Fruit fly (Drosophila melanogaster) whole organism, prepupa: ENCODE results near the gene CG6602.

Experiments
- Blimp-1 ChIP-seq: fragments of 200-800 bp; sonication (Bioruptor generic); optimal IDR thresholded peaks from 3 replicates; lab custom pipeline; 2017; ENCODE audit warnings: missing biosample characterization, missing genetic modification characterization, mild to moderate bottlenecking, moderate library complexity, missing genetic modification reagents
- CG10631 ChIP-seq: fragments of 200-800 bp; sonication (Bioruptor generic); optimal IDR thresholded peaks from 2 replicates; lab custom pipeline; 2016; ENCODE audit warnings: missing biosample characterization, missing genetic modification characterization
- CG10669 ChIP-seq: fragments of 200-800 bp; sonication (Bioruptor generic); optimal IDR thresholded peaks from 3 replicates; lab custom pipeline; 2018; ENCODE audit warnings: missing biosample characterization, mild to moderate bottlenecking, missing genetic modification characterization, moderate library complexity
- CG11294 ChIP-seq: fragments of 200-800 bp; sonication (Bioruptor generic); IDR thresholded peaks from 2 replicates; pipeline ENCODE4 v1.3.6; 2022; ENCODE audit warnings: missing biosample characterization, missing genetic modification characterization
- CG11762 ChIP-seq: fragments of 200-800 bp; sonication (Bioruptor generic); optimal IDR thresholded peaks from 3 replicates; lab custom pipeline; 2016; ENCODE audit warnings: missing biosample characterization, missing genetic modification characterization; ENCODE audit not compliant: insufficient read depth
- CG11902 ChIP-seq: fragments of 200-800 bp; sonication (Bioruptor generic); optimal IDR thresholded peaks from 3 replicates; lab custom pipeline; 2016; ENCODE audit warnings: missing biosample characterization, missing genetic modification characterization
- CG15336 ChIP-seq: fragments of 200-800 bp; sonication (Bioruptor generic); IDR thresholded peaks from 2 replicates; pipeline ENCODE4 v1.3.6; 2022; ENCODE audit warnings: missing biosample characterization, missing genetic modification characterization
- CG3032 ChIP-seq: fragments of 200-800 bp; optimal IDR thresholded peaks from 2 replicates; lab custom pipeline; 2019; ENCODE audit warnings: missing biosample characterization, mild to moderate bottlenecking, missing genetic modification characterization, moderate library complexity
- CG31627 ChIP-seq: fragments of 200-800 bp; sonication (Bioruptor generic); optimal IDR thresholded peaks from 3 replicates; lab custom pipeline; 2016; ENCODE audit warnings: missing biosample characterization, missing genetic modification characterization
- CG32006 ChIP-seq: fragments of 200-800 bp; sonication (Bioruptor generic); optimal IDR thresholded peaks from 3 replicates; lab custom pipeline; 2017; ENCODE audit warnings: missing biosample characterization, mild to moderate bottlenecking, missing genetic modification characterization
- CG34406 ChIP-seq: fragments of 200-800 bp; sonication (Bioruptor generic); optimal IDR thresholded peaks from 3 replicates; lab custom pipeline; 2016; ENCODE audit warnings: missing biosample characterization, missing genetic modification characterization
- CG3919 ChIP-seq: fragments of 200-800 bp; sonication (Bioruptor generic); optimal IDR thresholded peaks from 3 replicates; lab custom pipeline; 2016; ENCODE audit warnings: missing biosample characterization, missing genetic modification characterization
- CG4318 ChIP-seq: fragments of 200-800 bp; sonication (Bioruptor generic); optimal IDR thresholded peaks from 3 replicates; lab custom pipeline; 2017; ENCODE audit warnings: missing biosample characterization, mild to moderate bottlenecking, missing genetic modification characterization
- CG6163 ChIP-seq: fragments of 200-800 bp; sonication (Bioruptor generic); IDR thresholded peaks from 3 replicates; pipeline ENCODE4 v1.3.6; 2022; ENCODE audit warnings: missing biosample characterization, missing genetic modification characterization
- CG6276 ChIP-seq: fragments of 200-800 bp; sonication (Bioruptor generic); optimal IDR thresholded peaks from 2 replicates; lab custom pipeline; 2017; ENCODE audit warnings: missing biosample characterization, mild to moderate bottlenecking, missing genetic modification characterization
- CG6792 ChIP-seq: fragments of 200-800 bp; sonication (Bioruptor generic); optimal IDR thresholded peaks from 3 replicates; lab custom pipeline; 2016; ENCODE audit warnings: missing biosample characterization, missing genetic modification characterization
- CG7368 ChIP-seq: fragments of 200-800 bp; sonication (Bioruptor generic); optimal IDR thresholded peaks from 3 replicates; lab custom pipeline; 2016; ENCODE audit warnings: missing biosample characterization, missing genetic modification characterization
- CG8119 ChIP-seq: fragments of 200-800 bp; sonication (Bioruptor generic); IDR thresholded peaks from 3 replicates; pipeline ENCODE4 v1.3.6; 2022; ENCODE audit warnings: missing biosample characterization, missing genetic modification characterization
- CG8632 ChIP-seq: fragments of 200-800 bp; sonication (Bioruptor generic); optimal IDR thresholded peaks from 3 replicates; lab custom pipeline; 2016; ENCODE audit warnings: missing biosample characterization, missing genetic modification characterization
- Eip75B ChIP-seq: fragments of 200-800 bp; sonication (Bioruptor generic); optimal IDR thresholded peaks from 3 replicates; lab custom pipeline; 2016; ENCODE audit warnings: missing biosample characterization, missing genetic modification characterization
- Eip78C ChIP-seq: fragments of 200-800 bp; sonication (Bioruptor generic); peaks from one replicate; lab custom pipeline; 2016; ENCODE audit warnings: missing biosample characterization, missing genetic modification characterization
- Eip93F ChIP-seq: fragments of 200-800 bp; sonication (Bioruptor generic); optimal IDR thresholded peaks from 2 replicates; lab custom pipeline; 2016; ENCODE audit warnings: missing biosample characterization, mild to moderate bottlenecking, missing genetic modification characterization
- Ets21C ChIP-seq: fragments of 200-800 bp; sonication (Bioruptor generic); optimal IDR thresholded peaks from 3 replicates; lab custom pipeline; 2016; ENCODE audit warnings: missing biosample characterization, missing genetic modification characterization
- Ets96B ChIP-seq: fragments of 200-800 bp; optimal IDR thresholded peaks from 2 replicates; lab custom pipeline; 2019; ENCODE audit warnings: missing biosample characterization, mild to moderate bottlenecking, missing genetic modification characterization, moderate library complexity
- Gug ChIP-seq: fragments of 200-800 bp; sonication (Bioruptor generic); IDR thresholded peaks from 2 replicates; pipeline ENCODE4 v1.3.6; 2022; ENCODE audit warnings: missing biosample characterization, missing genetic modification characterization
- Hr38 ChIP-seq: sonication (Bioruptor generic); optimal IDR thresholded peaks from 2 replicates; lab custom pipeline; 2016; ENCODE audit warnings: missing biosample characterization, missing genetic modification characterization
- Hr39 ChIP-seq: fragments of 200-800 bp; sonication (Bioruptor generic); optimal IDR thresholded peaks from 2 replicates; lab custom pipeline; 2016; ENCODE audit warnings: missing biosample characterization, missing genetic modification characterization
- Hr4 ChIP-seq: fragments of 200-800 bp; sonication (Bioruptor generic); optimal IDR thresholded peaks from 3 replicates; lab custom pipeline; 2016; ENCODE audit warnings: missing biosample characterization, missing genetic modification characterization
- Lpt ChIP-seq: fragments of 200-800 bp; sonication (Bioruptor generic); optimal IDR thresholded peaks from 3 replicates; lab custom pipeline; 2016; ENCODE audit warnings: missing biosample characterization, missing genetic modification characterization
- OdsH ChIP-seq: fragments of 200-800 bp; sonication (Bioruptor generic); optimal IDR thresholded peaks from 3 replicates; lab custom pipeline; 2016; ENCODE audit warnings: missing biosample characterization, missing genetic modification characterization
- Smox ChIP-seq: fragments of 200-800 bp; sonication (Bioruptor generic); optimal IDR thresholded peaks from 3 replicates; lab custom pipeline; 2016; ENCODE audit warnings: missing biosample characterization, missing genetic modification characterization
- Sox102F ChIP-seq: fragments of 200-800 bp; sonication (Bioruptor generic); optimal IDR thresholded peaks from 2 replicates; lab custom pipeline; 2016; ENCODE audit warnings: missing biosample characterization, mild to moderate bottlenecking, missing genetic modification characterization
- Sox14 ChIP-seq: fragments of 200-800 bp; sonication (Bioruptor generic); optimal IDR thresholded peaks from 3 replicates; lab custom pipeline; 2016; ENCODE audit warnings: missing biosample characterization, missing genetic modification characterization
- Sox15 ChIP-seq: fragments of 200-800 bp; sonication (Bioruptor generic); optimal IDR thresholded peaks from 3 replicates; lab custom pipeline; 2016; ENCODE audit warnings: missing biosample characterization, missing genetic modification characterization
- achi ChIP-seq: fragments of 200-800 bp; sonication (Bioruptor generic); optimal IDR thresholded peaks from 3 replicates; lab custom pipeline; 2016; ENCODE audit warnings: missing biosample characterization, missing genetic modification characterization
- acj6 ChIP-seq: fragments of 200-800 bp; sonication (Bioruptor generic); optimal IDR thresholded peaks from 3 replicates; lab custom pipeline; 2016; ENCODE audit warnings: missing biosample characterization, missing genetic modification characterization
- dac ChIP-seq: fragments of 200-800 bp; sonication (Bioruptor generic); optimal IDR thresholded peaks from 2 replicates; lab custom pipeline; 2017; ENCODE audit warnings: missing biosample characterization, mild to moderate bottlenecking, missing genetic modification characterization
- dsx ChIP-seq: fragments of 200-800 bp; optimal IDR thresholded peaks from 3 replicates; lab custom pipeline; 2019; ENCODE audit warnings: missing biosample characterization, mild to moderate bottlenecking, missing genetic modification characterization, moderate library complexity; ENCODE audit not compliant: poor library complexity, severe bottlenecking
- esn ChIP-seq: fragments of 200-800 bp; sonication (Bioruptor generic); optimal IDR thresholded peaks from 2 replicates; lab custom pipeline; 2016; ENCODE audit warnings: missing biosample characterization, mild to moderate bottlenecking, missing genetic modification characterization, moderate library complexity
- fd59A ChIP-seq: fragments of 200-800 bp; sonication (Bioruptor generic); optimal IDR thresholded peaks from 2 replicates; lab custom pipeline; 2017; ENCODE audit warnings: missing biosample characterization, mild to moderate bottlenecking, missing genetic modification characterization, missing genetic modification reagents
- lz ChIP-seq: fragments of 200-800 bp; sonication (Bioruptor generic); optimal IDR thresholded peaks from 3 replicates; lab custom pipeline; 2016; ENCODE audit warnings: missing biosample characterization, missing genetic modification characterization
- net ChIP-seq: fragments of 200-800 bp; sonication (Bioruptor generic); optimal IDR thresholded peaks from 3 replicates; lab custom pipeline; 2016; ENCODE audit warnings: missing biosample characterization, missing genetic modification characterization
- pdm3 ChIP-seq: fragments of 200-800 bp; sonication (Bioruptor generic); optimal IDR thresholded peaks from 3 replicates; lab custom pipeline; 2016; ENCODE audit warnings: missing biosample characterization, missing genetic modification characterization
- salr ChIP-seq, 2 experiments: fragments of 200-800 bp; sonication (Bioruptor generic); optimal IDR thresholded peaks; 3 replicates each; lab custom pipeline; 2016 to 2018; ENCODE audit warnings: missing biosample characterization in 2 of 2, missing genetic modification characterization in 2 of 2, mild to moderate bottlenecking in 1 of 2
- ss ChIP-seq, 2 experiments: fragments of 200-800 bp; sonication (Bioruptor generic); optimal IDR thresholded peaks; 2 replicates in 1 of 2; 3 replicates in 1 of 2; lab custom pipeline; 2017 to 2018; ENCODE audit warnings: mild to moderate bottlenecking in 2 of 2, missing biosample characterization in 2 of 2, missing genetic modification characterization in 2 of 2, moderate library complexity in 1 of 2
- svp ChIP-seq: fragments of 200-800 bp; sonication (Bioruptor generic); peaks from one replicate; lab custom pipeline; 2016; ENCODE audit warnings: missing biosample characterization, missing genetic modification characterization
- topi ChIP-seq: fragments of 200-800 bp; sonication (Bioruptor generic); optimal IDR thresholded peaks from 3 replicates; lab custom pipeline; 2016; ENCODE audit warnings: missing biosample characterization, missing genetic modification characterization
- vri ChIP-seq: fragments of 200-800 bp; sonication (Bioruptor generic); optimal IDR thresholded peaks from 3 replicates; lab custom pipeline; 2016; ENCODE audit warnings: missing biosample characterization, mild to moderate bottlenecking, missing genetic modification characterization

The CG6602 gene

dm6 chr3L:6084446-6084845 lies 12.5 kb downstream of the CG6602 start:
- TF ChIP-seq achi (GFP tag; lab: Kevin White, UChicago) = peak; percentile 45
- TF ChIP-seq Hr39 (GFP tag; lab: Kevin White, UChicago) = no peak
- TF ChIP-seq Sox102F (GFP tag; lab: Kevin White, UChicago) = no peak
- no peak for TF ChIP-seq dsx (GFP tag; lab: Kevin White, UChicago)
- TF ChIP-seq topi (GFP tag; lab: Kevin White, UChicago) = no peak
- TF ChIP-seq esn (GFP tag; lab: Kevin White, UChicago) = peak; percentile 6
- TF ChIP-seq CG8119 (GFP tag; lab: Robert Waterston, UW) = peak; percentile 73
- TF ChIP-seq svp = peak; percentile 38
- TF ChIP-seq CG4318 (GFP tag; lab: Kevin White, UChicago) = peak; percentile 56
- peak; percentile 25; the same call in 1 of the 3 replicates for TF ChIP-seq CG6163 (GFP tag; lab: Robert Waterston, UW)
- peak in 1 of 2 experiments; percentile 46 for TF ChIP-seq salr (GFP tag; optimal IDR thresholded peaks at IDR 0.05; lab: Kevin White, UChicago)
- TF ChIP-seq acj6 (GFP tag; lab: Kevin White, UChicago) = peak; percentile 46
- peak; percentile 63 for TF ChIP-seq CG10631 (GFP tag; lab: Kevin White, UChicago)
- peak; percentile 45 for TF ChIP-seq Gug (GFP tag; lab: Robert Waterston, UW)
- TF ChIP-seq vri = no peak
- peak; percentile 72 for TF ChIP-seq CG32006
- peak; percentile 26 for TF ChIP-seq CG3032 (tag; lab: Kevin White, UChicago)
- peak; percentile 82 for TF ChIP-seq Eip78C (GFP tag; lab: Kevin White, UChicago)
- no peak for TF ChIP-seq ss (GFP tag; optimal IDR thresholded peaks at IDR 0.05; lab: Kevin White, UChicago)
- TF ChIP-seq CG6276 (GFP tag; lab: Kevin White, UChicago) = peak; percentile 19
- TF ChIP-seq Ets96B (tag; lab: Kevin White, UChicago) = peak; percentile 43
- peak; percentile 64 for TF ChIP-seq OdsH (GFP tag; lab: Kevin White, UChicago)
- TF ChIP-seq Eip75B (GFP tag; lab: Kevin White, UChicago) = peak; percentile 9
- peak; percentile 46 for TF ChIP-seq pdm3 (GFP tag; lab: Kevin White, UChicago)
- TF ChIP-seq CG15336 (GFP tag; lab: Robert Waterston, UW) = peak; percentile 75
- peak; percentile 14 for TF ChIP-seq CG3919
- TF ChIP-seq Hr4 (GFP tag; lab: Kevin White, UChicago) = peak; percentile 68
- peak; percentile 7 for TF ChIP-seq Sox14 (GFP tag; lab: Kevin White, UChicago)
- peak; percentile 19 for TF ChIP-seq CG10669
- no peak for TF ChIP-seq lz

DNA sequence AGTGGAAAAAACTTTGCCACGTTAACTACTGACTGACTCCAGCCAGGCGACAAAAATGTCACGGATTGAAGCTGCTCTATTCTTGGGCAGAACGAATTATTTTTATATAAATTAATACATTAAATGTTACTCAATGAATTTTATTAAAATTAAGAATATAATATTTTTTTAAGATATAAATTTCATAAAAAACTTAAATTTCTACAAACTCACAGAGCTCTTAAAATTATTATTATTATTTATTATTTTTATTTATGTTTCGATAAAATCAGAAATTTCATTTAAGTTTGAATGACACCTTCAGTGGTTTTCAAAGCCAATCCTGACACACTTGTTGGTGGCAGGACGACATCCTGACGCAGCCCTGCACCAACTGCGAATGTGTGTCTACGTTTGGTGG lies 13.2 kb downstream of the CG6602 start:
- TF ChIP-seq pdm3 (GFP tag; lab: Kevin White, UChicago) (peak; percentile 23), CG11902 (GFP tag; lab: Kevin White, UChicago) (no peak), Smox (GFP tag; lab: Kevin White, UChicago) (peak; percentile 11), topi (GFP tag; lab: Kevin White, UChicago) (no peak), CG6163 (GFP tag; lab: Robert Waterston, UW) (0 out of 3 replicates have a peak, but pooled peaks have one; percentile 5), salr (GFP tag; optimal IDR thresholded peaks at IDR 0.05; lab: Kevin White, UChicago) (peak in 1 of 2 experiments; percentile 73), CG4318 (GFP tag; lab: Kevin White, UChicago) (peak; percentile 71), svp (peak; percentile 65), CG6792 (GFP tag; lab: Kevin White, UChicago) (peak; percentile 55), CG15336 (GFP tag; lab: Robert Waterston, UW) (peak; percentile 77), CG11762 (GFP tag; lab: Kevin White, UChicago) (peak; percentile 16), CG7368 (GFP tag; lab: Kevin White, UChicago) (no peak), lz (peak; percentile 8), Hr38 (GFP tag; lab: Kevin White, UChicago) (no peak), CG10669 (peak; percentile 5), esn (GFP tag; lab: Kevin White, UChicago) (peak; percentile 48), Blimp-1 (GFP tag; lab: Kevin White, UChicago) (no peak), CG8632 (GFP tag; lab: Kevin White, UChicago) (peak; percentile 73), fd59A (peak; percentile 33), Gug (GFP tag; lab: Robert Waterston, UW) (0 out of 2 replicates have a peak, but pooled peaks have one; percentile 14), dsx (GFP tag; lab: Kevin White, UChicago) (peak; percentile 63), net (GFP tag; lab: Kevin White, UChicago) (peak; percentile 68), CG3032 (tag; lab: Kevin White, UChicago) (peak; percentile 69), Eip93F (GFP tag; lab: Kevin White, UChicago) (no peak), CG11294 (GFP tag; lab: Robert Waterston, UW) (no peak), CG31627 (GFP tag; lab: Kevin White, UChicago) (no peak), Ets21C (GFP tag; lab: Kevin White, UChicago) (no peak), Lpt (GFP tag; lab: Kevin White, UChicago) (peak; percentile 39), dac (GFP tag; lab: Kevin White, UChicago) (no peak), CG6276 (GFP tag; lab: Kevin White, UChicago) (peak; percentile 45), Sox15 (GFP tag; lab: Kevin White, UChicago) (peak; percentile 22), CG34406 (GFP tag; lab: Kevin White, UChicago) (peak; percentile 68), Ets96B (tag; lab: Kevin White, UChicago) (peak; percentile 64)
